Worm (Caenorhabditis elegans) whole organism, L4/young adult: ENCODE results near the gene srg-28.

Experiments
- W03F9.2 ChIP-seq: fragments of 150-350 bp; optimal IDR thresholded peaks from 2 replicates; lab custom pipeline; 2014; ENCODE audit warnings: missing biosample characterization, missing genetic modification characterization
- dao-5 ChIP-seq: sonication (generic microtip); optimal IDR thresholded peaks from 2 replicates; lab custom pipeline; 2016; ENCODE audit warnings: missing genotype, missing genetic modification characterization, moderate library complexity, missing compliant biosample characterization
- him-1 ChIP-seq: sonication (generic microtip); optimal IDR thresholded peaks from 2 replicates; lab custom pipeline; 2016; ENCODE audit warnings: missing genotype, missing genetic modification reagents, missing genetic modification characterization, missing compliant biosample characterization

Gene srg-28

ce11 chrV:5324566-5324965 is 10.1 kb upstream of the srg-28 start, which contains the start of gene ceh-33:
TSS of gene ceh-33 (minus strand) at chrV:5324666.
- TF ChIP-seq W03F9.2 (tag; lab: Kevin White, UChicago), result no peak
- TF ChIP-seq him-1, result no peak
- TF ChIP-seq dao-5 (tag; lab: Kevin White, UChicago), result no peak

ce11 chrV:5328314-5328713 is 6.4 kb upstream of the srg-28 start, which contains the start of gene C10G8.8:
TSS of gene C10G8.8 (minus strand) at chrV:5328414.
- TF ChIP-seq him-1 (no peak), dao-5 (tag; lab: Kevin White, UChicago) (no peak), W03F9.2 (tag; lab: Kevin White, UChicago) (no peak)

ce11 chrV:5329677-5330266 is 4.9 kb upstream of the srg-28 start:
- TF ChIP-seq him-1, result no peak
- peak; percentile 56 for TF ChIP-seq W03F9.2 (tag; lab: Kevin White, UChicago)
- TF ChIP-seq dao-5 (tag; lab: Kevin White, UChicago), result no peak

- TF ChIP-seq dao-5 (tag; lab: Kevin White, UChicago) (no peak), W03F9.2 (tag; lab: Kevin White, UChicago) (no peak), him-1 (no peak)
These were observed 3.7 kb upstream of the srg-28 start, which contains the start of gene srg-26 for ce11 chrV:5330967-5331366. TSS of gene srg-26 (plus strand) at chrV:5331267.

ce11 chrV:5336884-5337283 is 2.2 kb downstream of the srg-28 start, which contains the start of gene srg-29:
TSS of gene srg-29 (plus strand) at chrV:5337184.
- TF ChIP-seq him-1, result no peak
- TF ChIP-seq W03F9.2 (tag; lab: Kevin White, UChicago), result no peak
- TF ChIP-seq dao-5 (tag; lab: Kevin White, UChicago), result no peak

ce11 chrV:5339497-5339896 is 4.8 kb downstream of the srg-28 start, which contains the start of gene srg-27:
TSS of gene srg-27 (plus strand) at chrV:5339797.
- TF ChIP-seq dao-5 (tag; lab: Kevin White, UChicago) (no peak), W03F9.2 (tag; lab: Kevin White, UChicago) (no peak)

ce11 chrV:5345419-5345818 is 10.7 kb downstream of the srg-28 start, which contains the start of gene srg-25:
TSS of gene srg-25 (minus strand) at chrV:5345519.
- TF ChIP-seq him-1 (no peak), W03F9.2 (tag; lab: Kevin White, UChicago) (no peak), dao-5 (tag; lab: Kevin White, UChicago) (no peak)

- TF ChIP-seq dao-5 (tag; lab: Kevin White, UChicago) (no peak), W03F9.2 (tag; lab: Kevin White, UChicago) (no peak), him-1 (no peak)
These were observed 14.8 kb downstream of the srg-28 start, which contains the start of gene T09D3.3 for ce11 chrV:5349471-5349870. TSS of gene T09D3.3 (minus strand) at chrV:5349571.

- TF ChIP-seq dao-5 (tag; lab: Kevin White, UChicago), result no peak
- no peak for TF ChIP-seq him-1
- TF ChIP-seq W03F9.2 (tag; lab: Kevin White, UChicago), result no peak
These were observed 16.8 kb downstream of the srg-28 start, which contains the start of gene srd-9 for ce11 chrV:5351483-5351882. TSS of gene srd-9 (plus strand) at chrV:5351783.

- TF ChIP-seq him-1 (no peak), W03F9.2 (tag; lab: Kevin White, UChicago) (no peak), dao-5 (tag; lab: Kevin White, UChicago) (no peak)
These were observed 24.1 kb downstream of the srg-28 start, which contains the start of gene nhr-216 for ce11 chrV:5358772-5359171. TSS of gene nhr-216 (minus strand) at chrV:5358872.

ce11 chrV:5362220-5362619 is 27.5 kb downstream of the srg-28 start:
- TF ChIP-seq him-1 (no peak), dao-5 (tag; lab: Kevin White, UChicago) (no peak), W03F9.2 (tag; lab: Kevin White, UChicago) (no peak)

ce11 chrV:5364863-5365262 is 30.2 kb downstream of the srg-28 start, which contains the start of gene T09D3.8:
TSS of gene T09D3.8 (plus strand) at chrV:5365163.
- no peak for TF ChIP-seq dao-5 (tag; lab: Kevin White, UChicago)
- TF ChIP-seq him-1, result no peak
- TF ChIP-seq W03F9.2 (tag; lab: Kevin White, UChicago), result no peak

- TF ChIP-seq him-1 (no peak), W03F9.2 (tag; lab: Kevin White, UChicago) (no peak), dao-5 (tag; lab: Kevin White, UChicago) (no peak)
These were observed 34.1 kb downstream of the srg-28 start, which contains the start of gene T09D3.9 for ce11 chrV:5368792-5369191. TSS of gene T09D3.9 (minus strand) at chrV:5368892.

ce11 chrV:5372118-5372517 is 37.4 kb downstream of the srg-28 start, which contains the start of gene C35A11.3:
TSS of gene C35A11.3 (plus strand) at chrV:5372418.
- TF ChIP-seq W03F9.2 (tag; lab: Kevin White, UChicago) (no peak), him-1 (no peak), dao-5 (tag; lab: Kevin White, UChicago) (no peak)
